Worm (Caenorhabditis elegans) whole organism, young adult: ENCODE data around the gene col-132.

Source experiments
- B0035.1 ChIP-seq: sonication (generic microtip); optimal IDR thresholded peaks from 2 replicates; lab custom pipeline; 2016; ENCODE audit warnings: missing genetic modification characterization, mild to moderate bottlenecking, missing compliant biosample characterization, missing genotype, missing genetic modification reagents
- C06A6.2 ChIP-seq: fragments of 200-800 bp; sonication (Bioruptor generic); conservative IDR thresholded peaks from 2 replicates; pipeline ENCODE4 v1.3.6; 2022; ENCODE audit warnings: missing genetic modification characterization, missing compliant biosample characterization
- nhr-179 ChIP-seq: sonication (generic microtip); optimal IDR thresholded peaks from 2 replicates; lab custom pipeline; 2016; ENCODE audit warnings: mild to moderate bottlenecking, missing genetic modification characterization, missing compliant biosample characterization
- ztf-25 ChIP-seq: fragments of 200-800 bp; sonication (Bioruptor generic); IDR thresholded peaks from 2 replicates; pipeline ENCODE4 v1.3.6; 2022; ENCODE audit warnings: missing genetic modification reagents, missing genetic modification characterization, missing compliant biosample characterization

ce11 chrIV:13063714-13064113, 27.2 kb downstream of the col-132 start, which contains the start of gene scl-5:
- TF ChIP-seq nhr-179: no peak
- TF ChIP-seq C06A6.2 (GFP tag; lab: Robert Waterston, UW): no peak
- TF ChIP-seq ztf-25 (GFP tag; lab: Robert Waterston, UW): no peak
- TF ChIP-seq B0035.1: no peak
